Worm (Caenorhabditis elegans): Measurements from ENCODE around the gene ins-32.

DNA sequence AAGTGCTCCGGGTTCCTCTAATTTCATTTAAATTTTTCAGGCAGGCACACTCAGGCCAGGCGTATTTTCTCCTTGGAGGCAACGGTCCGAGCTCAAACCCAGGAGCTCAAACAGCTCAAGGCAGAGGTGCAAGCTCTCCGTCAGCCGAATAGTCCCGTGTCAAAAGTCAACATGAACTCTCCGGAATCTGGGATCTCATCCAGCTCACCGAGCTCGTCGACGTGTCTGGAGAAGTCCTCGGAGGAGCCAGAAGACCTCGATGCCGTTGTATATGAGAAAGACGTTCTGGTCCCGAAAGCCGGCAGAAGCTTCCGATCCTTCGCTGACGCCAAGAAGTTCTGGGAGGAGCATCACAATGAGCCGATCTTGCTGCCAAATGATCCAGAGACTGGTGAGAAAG is 17.4 kb downstream of the ins-32 start:
- no peak for TF ChIP-seq sptf-1 (tag; optimal IDR thresholded peaks at IDR 0.05)
- no peak for TF ChIP-seq elt-1 (tag; optimal IDR thresholded peaks at IDR 0.05; ENCODE audit: borderline replicate concordance, insufficient read depth)
- no peak for TF ChIP-seq unc-62 (GFP tag; optimal IDR thresholded peaks at IDR 0.05)
- no peak for TF ChIP-seq nhr-12 (tag; optimal IDR thresholded peaks at IDR 0.05)
- no peak for TF ChIP-seq nhr-76 (tag; optimal IDR thresholded peaks at IDR 0.05)
- no peak for TF ChIP-seq unc-39 (tag; optimal IDR thresholded peaks at IDR 0.05)
- TF ChIP-seq lsy-2 (tag; optimal IDR thresholded peaks at IDR 0.05), result no peak
- no peak for TF ChIP-seq mep-1 (tag; optimal IDR thresholded peaks at IDR 0.05)

Measured in whole organism, mixed stage, embryonic.